Fruit fly (Drosophila melanogaster): ENCODE results near the gene Taf9.

Gene Taf9

dm6 chrX:17802353-17803121 lies 39.4 kb upstream of the Taf9 start (continued):
- TF ChIP-seq CG14667 (GFP tag; IDR thresholded peaks at IDR 0.05) (0 out of 2 replicates have a peak, but pooled peaks have one; percentile 20), CG14965 (GFP tag; optimal IDR thresholded peaks at IDR 0.05; ENCODE audit: borderline replicate concordance) (no peak), CG10431 (GFP tag; optimal IDR thresholded peaks at IDR 0.05) (no peak), Ets65A (GFP tag) (peak; percentile 85), H15 (GFP tag; IDR thresholded peaks at IDR 0.05) (0 out of 3 replicates have a peak, but pooled peaks have one; percentile 36), CG15601 (tag; optimal IDR thresholded peaks at IDR 0.05) (no peak), CG9797 (GFP tag; optimal IDR thresholded peaks at IDR 0.05) (no peak), CG2116 (GFP tag; optimal IDR thresholded peaks at IDR 0.05) (no peak), Ravus (GFP tag; IDR thresholded peaks at IDR 0.05) (no peak), mirr (GFP tag; optimal IDR thresholded peaks at IDR 0.05) (no peak), jumu (GFP tag; optimal IDR thresholded peaks at IDR 0.05) (no peak), CG31441 (GFP tag; IDR thresholded peaks at IDR 0.05) (peak; percentile 47; the same call in 1 of the 2 replicates), CG7271 (tag; optimal IDR thresholded peaks at IDR 0.05) (no peak), kah (GFP tag; optimal IDR thresholded peaks at IDR 0.05) (no peak), ind (GFP tag; optimal IDR thresholded peaks at IDR 0.05) (peak; percentile 28), CG11247 (GFP tag; IDR thresholded peaks at IDR 0.05) (no peak), Hand (GFP tag; optimal IDR thresholded peaks at IDR 0.05) (peak; percentile 28), Sin3A (optimal IDR thresholded peaks at IDR 0.05) (no peak), pros (GFP tag; optimal IDR thresholded peaks at IDR 0.05) (no peak), CG10959 (GFP tag; IDR thresholded peaks at IDR 0.05) (no peak), seq (GFP tag; IDR thresholded peaks at IDR 0.05) (no peak), croc (GFP tag; conservative IDR thresholded peaks at IDR 0.05) (peak; percentile 23; the same call in 1 of the 3 replicates), CG43689 (GFP tag; IDR thresholded peaks at IDR 0.05) (no peak), CG17385 (GFP tag; optimal IDR thresholded peaks at IDR 0.05) (peak; percentile 40), sens-2 (GFP tag; IDR thresholded peaks at IDR 0.05) (no peak), CG6854 (GFP tag; optimal IDR thresholded peaks at IDR 0.05) (no peak), CG10267 (tag; optimal IDR thresholded peaks at IDR 0.05) (peak; percentile 24), klu (GFP tag; IDR thresholded peaks at IDR 0.05) (0 out of 2 replicates have a peak, but pooled peaks have one; percentile 24), CG3065 (GFP tag; optimal IDR thresholded peaks at IDR 0.05) (no peak), CG42726 (GFP tag; IDR thresholded peaks at IDR 0.05; ENCODE audit: partially characterized antibody) (no peak), bcd (GFP tag; optimal IDR thresholded peaks at IDR 0.05) (peak; percentile 42), crol (GFP tag; IDR thresholded peaks at IDR 0.05) (peak; percentile 86), PHDP (tag; optimal IDR thresholded peaks at IDR 0.05) (no peak), MESR4 (GFP tag; optimal IDR thresholded peaks at IDR 0.05) (no peak), hkb (optimal IDR thresholded peaks at IDR 0.05) (no peak), hkb (GFP tag; IDR thresholded peaks at IDR 0.05) (peak; percentile 18; the same call in 1 of the 2 replicates), chif (GFP tag; optimal IDR thresholded peaks at IDR 0.05) (peak in 1 of 2 experiments; percentile 29), Dp (GFP tag; optimal IDR thresholded peaks at IDR 0.05) (no peak), gro (GFP tag; optimal IDR thresholded peaks at IDR 0.05) (no peak), wek (GFP tag; optimal IDR thresholded peaks at IDR 0.05) (no peak), phol (tag; optimal IDR thresholded peaks at IDR 0.05) (peak; percentile 48), Ptx1 (GFP tag; IDR thresholded peaks at IDR 0.05) (peak; percentile 36; the same call in 1 of the 2 replicates), tio (GFP tag; optimal IDR thresholded peaks at IDR 0.05) (peak; percentile 28), ato (GFP tag; IDR thresholded peaks at IDR 0.05; ENCODE audit: partially characterized antibody) (no peak), luna (GFP tag; optimal IDR thresholded peaks at IDR 0.05) (no peak), Nf-YA (GFP tag; IDR thresholded peaks at IDR 0.05) (no peak), gce (GFP tag; IDR thresholded peaks at IDR 0.05) (no peak), jing (GFP tag; optimal IDR thresholded peaks at IDR 0.05) (no peak), CG14710 (tag; optimal IDR thresholded peaks at IDR 0.05) (peak; percentile 6), vfl (GFP tag; optimal IDR thresholded peaks at IDR 0.05) (no peak)

Measured in whole organism, embryonic.